Worm (Caenorhabditis elegans): ENCODE measurements around the gene R74.8.

Gene R74.8

ce11 chrIII:4196988-4197384 lies 9.1 kb upstream of the R74.8 start, which contains the start of gene asd-1 (continued):
- TF ChIP-seq unc-62 (GFP tag; optimal IDR thresholded peaks at IDR 0.05 in 1 of 2) (no peak), unc-62 (tag; optimal IDR thresholded peaks at IDR 0.05) (no peak), zip-2 (tag; optimal IDR thresholded peaks at IDR 0.05) (no peak), nhr-237 (tag; optimal IDR thresholded peaks at IDR 0.05) (no peak), gei-8 (GFP tag; optimal IDR thresholded peaks at IDR 0.05) (no peak)

DNA sequence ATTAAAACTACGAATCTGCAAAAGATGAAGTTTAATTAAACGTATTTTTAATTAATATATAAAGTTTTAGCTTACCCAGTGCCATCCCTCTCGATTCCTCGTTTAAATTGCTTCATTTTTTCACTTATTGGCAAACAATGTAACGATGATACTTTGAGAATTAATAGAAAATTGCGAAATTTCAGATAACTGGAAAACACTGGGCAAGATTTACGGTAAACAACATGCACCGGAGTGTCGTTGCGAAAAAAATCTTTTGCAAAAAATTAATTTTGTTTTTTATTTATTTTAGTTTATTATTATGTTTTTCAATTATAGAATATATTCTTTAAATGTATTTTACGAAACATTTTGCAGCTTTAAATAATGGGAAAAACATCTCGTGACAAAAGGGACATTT lies 2.0 kb upstream of the R74.8 start, which contains the start of the genes pelo-1 and R74.7:
TSS of gene pelo-1 (minus strand) at position 151 of the 400 bp plus-strand sequence.
TSS of gene R74.7 (plus strand) at position 358 of the 400 bp plus-strand sequence.
- TF ChIP-seq nhr-77 (tag; optimal IDR thresholded peaks at IDR 0.05): peak; percentile 11
- peak; percentile 33 for TF ChIP-seq mes-2 (tag; optimal IDR thresholded peaks at IDR 0.05; ENCODE audit: poor library complexity, severe bottlenecking)
- no peak for TF ChIP-seq nhr-28 (tag; optimal IDR thresholded peaks at IDR 0.05)
- no peak for TF ChIP-seq skn-1 (tag; optimal IDR thresholded peaks at IDR 0.05)
- TF ChIP-seq cey-2 (tag; optimal IDR thresholded peaks at IDR 0.05; ENCODE audit: borderline replicate concordance, insufficient read depth): no peak
- TF ChIP-seq php-3 (GFP tag; IDR thresholded peaks at IDR 0.05): no peak
- TF ChIP-seq T20F7.1 (GFP tag; optimal IDR thresholded peaks at IDR 0.05): peak; percentile 95
- TF ChIP-seq zip-2 (tag; optimal IDR thresholded peaks at IDR 0.05): peak; percentile 2
- no peak for TF ChIP-seq ceh-20 (GFP tag; IDR thresholded peaks at IDR 0.05)
- TF ChIP-seq Y48G9A.11 (GFP tag; IDR thresholded peaks at IDR 0.05): peak; percentile 61
- no peak for TF ChIP-seq unc-62 (GFP tag; optimal IDR thresholded peaks at IDR 0.05 in 1 of 2)
- TF ChIP-seq unc-62 (tag; optimal IDR thresholded peaks at IDR 0.05): no peak
- TF ChIP-seq R02D3.7 (tag; optimal IDR thresholded peaks at IDR 0.05): peak; percentile 69
- no peak for TF ChIP-seq daf-16 (GFP tag; optimal IDR thresholded peaks at IDR 0.05)
- peak; percentile 21 for TF ChIP-seq daf-16 (tag; optimal IDR thresholded peaks at IDR 0.05)
- no peak for TF ChIP-seq ama-1 (optimal IDR thresholded peaks at IDR 0.05)
- TF ChIP-seq nhr-111 (GFP tag; optimal IDR thresholded peaks at IDR 0.05): no peak
- peak in 1 of 2 experiments; percentile 65 for TF ChIP-seq lsy-2 (tag; optimal IDR thresholded peaks at IDR 0.05)
- TF ChIP-seq F49E8.2 (tag; optimal IDR thresholded peaks at IDR 0.05; ENCODE audit: borderline replicate concordance): no peak
- no peak for TF ChIP-seq lim-7 (GFP tag; IDR thresholded peaks at IDR 0.05)
- no peak for TF ChIP-seq unc-130 (GFP tag; optimal IDR thresholded peaks at IDR 0.05)

- TF ChIP-seq aha-1 (tag): peak; percentile 94
- no peak for TF ChIP-seq F37D6.2 (tag; optimal IDR thresholded peaks at IDR 0.05)
- TF ChIP-seq mdt-29 (GFP tag; IDR thresholded peaks at IDR 0.05): no peak
- no peak for TF ChIP-seq tra-1 (GFP tag; IDR thresholded peaks at IDR 0.05)
- no peak for TF ChIP-seq sdz-12 (GFP tag; optimal IDR thresholded peaks at IDR 0.05)
Measured at ce11 chrIII:4204964-4205363, 1.1 kb upstream of the R74.8 start.

- no peak for TF ChIP-seq zfp-2 (tag; optimal IDR thresholded peaks at IDR 0.05)
- no peak for TF ChIP-seq ceh-20 (GFP tag; IDR thresholded peaks at IDR 0.05)
- TF ChIP-seq tra-1 (GFP tag; IDR thresholded peaks at IDR 0.05): no peak
- TF ChIP-seq dpl-1 (GFP tag; optimal IDR thresholded peaks at IDR 0.05): no peak
- TF ChIP-seq Y48G9A.11 (GFP tag; IDR thresholded peaks at IDR 0.05): 0 out of 2 replicates have a peak, but pooled peaks have one; percentile 18
- no peak for TF ChIP-seq daf-16 (GFP tag; optimal IDR thresholded peaks at IDR 0.05)
- no peak for TF ChIP-seq daf-16 (tag; optimal IDR thresholded peaks at IDR 0.05)
- TF ChIP-seq arid-1 (GFP tag; conservative IDR thresholded peaks at IDR 0.05): no peak
- no peak for TF ChIP-seq aly-2 (tag; optimal IDR thresholded peaks at IDR 0.05)
- TF ChIP-seq lir-3 (tag; optimal IDR thresholded peaks at IDR 0.05): no peak
Measured at ce11 chrIII:4208210-4208609, 2.1 kb downstream of the R74.8 start.

ce11 chrIII:4209188-4209587 lies 3.1 kb downstream of the R74.8 start, which contains the start of gene phlp-2:
TSS of gene phlp-2 (plus strand) at chrIII:4209488.
- no peak for TF ChIP-seq mxl-3 (GFP tag; optimal IDR thresholded peaks at IDR 0.05)
- TF ChIP-seq lsy-2 (tag; optimal IDR thresholded peaks at IDR 0.05): no peak
- TF ChIP-seq lin-1 (GFP tag; IDR thresholded peaks at IDR 0.05): no peak
- TF ChIP-seq lim-7 (GFP tag; IDR thresholded peaks at IDR 0.05): no peak
- no peak for TF ChIP-seq R02D3.7 (tag; optimal IDR thresholded peaks at IDR 0.05)
- no peak for TF ChIP-seq egl-27 (tag; optimal IDR thresholded peaks at IDR 0.05)
- no peak for TF ChIP-seq nhr-11 (tag; optimal IDR thresholded peaks at IDR 0.05)
- TF ChIP-seq vab-7 (GFP tag; IDR thresholded peaks at IDR 0.05): no peak
- TF ChIP-seq mxl-2 (GFP tag; conservative IDR thresholded peaks at IDR 0.05): no peak
- no peak for TF ChIP-seq nhr-42 (GFP tag; IDR thresholded peaks at IDR 0.05)
- TF ChIP-seq dmd-6 (GFP tag; IDR thresholded peaks at IDR 0.05): no peak
